Worm (Caenorhabditis elegans) whole organism, L3 larva: ENCODE results near the gene ver-4.

Source experiments
- R02D3.7 ChIP-seq: fragments of 150-350 bp; optimal IDR thresholded peaks from 2 replicates; lab custom pipeline; 2014; ENCODE audit warnings: missing biosample characterization, missing genetic modification characterization
- ZK546.5 ChIP-seq: sonication (generic microtip); optimal IDR thresholded peaks from 2 replicates; lab custom pipeline; 2017; ENCODE audit warnings: missing biosample characterization, missing genetic modification characterization
- aly-2 ChIP-seq: fragments of 150-350 bp; optimal IDR thresholded peaks from 2 replicates; lab custom pipeline; 2014; ENCODE audit warnings: missing biosample characterization, missing genetic modification characterization
- ama-1 ChIP-seq: fragments of 150-350 bp; optimal IDR thresholded peaks from 2 replicates; lab custom pipeline; 2018
- ceh-16 ChIP-seq: sonication (generic microtip); optimal IDR thresholded peaks from 2 replicates; lab custom pipeline; 2017; ENCODE audit warnings: missing biosample characterization, missing genetic modification characterization
- ceh-28 ChIP-seq: fragments of 150-350 bp; optimal IDR thresholded peaks from 2 replicates; lab custom pipeline; 2014; ENCODE audit warnings: missing biosample characterization, missing genetic modification reagents, missing genetic modification characterization
- ceh-82 ChIP-seq: fragments of 150-350 bp; optimal IDR thresholded peaks from 2 replicates; lab custom pipeline; 2014; ENCODE audit warnings: missing biosample characterization, missing genetic modification characterization
- ceh-9 ChIP-seq: sonication (generic microtip); optimal IDR thresholded peaks from 2 replicates; lab custom pipeline; 2018; ENCODE audit warnings: missing biosample characterization, missing genetic modification characterization
- daf-12 ChIP-seq: fragments of 150-350 bp; optimal IDR thresholded peaks from 2 replicates; lab custom pipeline; 2014; ENCODE audit warnings: missing biosample characterization, missing genetic modification reagents, missing genetic modification characterization
- egl-27 ChIP-seq: sonication (generic microtip); optimal IDR thresholded peaks from 4 replicates; lab custom pipeline; 2017; ENCODE audit warnings: missing biosample characterization, missing genetic modification reagents, missing genetic modification characterization
- egl-5 ChIP-seq: fragments of 150-350 bp; optimal IDR thresholded peaks from 2 replicates; lab custom pipeline; 2017; ENCODE audit warnings: missing biosample characterization, missing genetic modification reagents, missing genetic modification characterization, inconsistent platforms
- elt-1 ChIP-seq: fragments of 150-350 bp; optimal IDR thresholded peaks from 2 replicates; lab custom pipeline; 2014; ENCODE audit warnings: missing biosample characterization, missing genetic modification characterization
- elt-2 ChIP-seq: sonication (generic microtip); optimal IDR thresholded peaks from 2 replicates; lab custom pipeline; 2016; ENCODE audit warnings: missing genetic modification reagents, mild to moderate bottlenecking, missing genetic modification characterization, missing compliant biosample characterization
- elt-3 ChIP-seq, 3 experiments: fragments of 150-350 bp in 1 of 3; sonication (generic microtip) in 2 of 3; optimal IDR thresholded peaks; 2 replicates in 2 of 3; 4 replicates in 1 of 3; lab custom pipeline; 2014 to 2017; ENCODE audit warnings: missing biosample characterization in 3 of 3, missing genetic modification characterization in 3 of 3
- eor-1 ChIP-seq, 2 experiments: fragments of 150-350 bp; optimal IDR thresholded peaks; 2 replicates each; lab custom pipeline; 2014 to 2018; ENCODE audit warnings: missing biosample characterization in 2 of 2, missing genetic modification characterization in 2 of 2
- fkh-10 ChIP-seq: sonication (generic microtip); optimal IDR thresholded peaks from 2 replicates; lab custom pipeline; 2017; ENCODE audit warnings: missing biosample characterization, missing genetic modification reagents, missing genetic modification characterization
- fkh-2 ChIP-seq: fragments of 150-350 bp; optimal IDR thresholded peaks from 2 replicates; lab custom pipeline; 2014; ENCODE audit warnings: missing biosample characterization, missing genetic modification reagents, missing genetic modification characterization
- fos-1 ChIP-seq: fragments of 150-350 bp; optimal IDR thresholded peaks from 2 replicates; lab custom pipeline; 2014; ENCODE audit warnings: missing biosample characterization, missing genetic modification characterization
- hmg-11 ChIP-seq: sonication (generic microtip); optimal IDR thresholded peaks from 2 replicates; lab custom pipeline; 2016; ENCODE audit warnings: missing genetic modification characterization, missing compliant biosample characterization
- jun-1 ChIP-seq: fragments of 150-350 bp; optimal IDR thresholded peaks from 2 replicates; lab custom pipeline; 2014; ENCODE audit warnings: missing biosample characterization, missing genetic modification reagents, missing genetic modification characterization
- lin-15B ChIP-seq: fragments of 150-350 bp; optimal IDR thresholded peaks from 2 replicates; lab custom pipeline; 2014; ENCODE audit warnings: missing biosample characterization, missing genetic modification characterization
- lin-39 ChIP-seq: fragments of 150-350 bp; optimal IDR thresholded peaks from 2 replicates; lab custom pipeline; 2018; ENCODE audit warnings: missing biosample characterization, missing genetic modification reagents, missing genetic modification characterization
- lsy-12 ChIP-seq: sonication (generic microtip); optimal IDR thresholded peaks from 2 replicates; lab custom pipeline; 2016; ENCODE audit warnings: mild to moderate bottlenecking, missing genetic modification characterization, missing compliant biosample characterization
- mdl-1 ChIP-seq: fragments of 150-350 bp; optimal IDR thresholded peaks from 2 replicates; lab custom pipeline; 2014; ENCODE audit warnings: missing biosample characterization, missing genetic modification characterization
- mml-1 ChIP-seq: fragments of 150-350 bp; sonication (generic microtip); optimal IDR thresholded peaks from 3 replicates; lab custom pipeline; 2014; ENCODE audit warnings: missing biosample characterization, missing genetic modification characterization
- nfya-1 ChIP-seq: sonication (generic microtip); optimal IDR thresholded peaks from 2 replicates; lab custom pipeline; 2017; ENCODE audit warnings: missing genetic modification characterization, mild to moderate bottlenecking, missing compliant biosample characterization, antibody characterized with exemption, moderate library complexity; ENCODE audit not compliant: insufficient read depth
- nhr-11 ChIP-seq: fragments of 150-350 bp; optimal IDR thresholded peaks from 2 replicates; lab custom pipeline; 2014; ENCODE audit warnings: missing biosample characterization, missing genetic modification characterization
- nhr-12 ChIP-seq: fragments of 150-350 bp; optimal IDR thresholded peaks from 2 replicates; lab custom pipeline; 2014; ENCODE audit warnings: missing biosample characterization, missing genetic modification characterization
- nhr-23 ChIP-seq: fragments of 150-350 bp; optimal IDR thresholded peaks from 2 replicates; lab custom pipeline; 2014; ENCODE audit warnings: missing biosample characterization, missing genetic modification reagents, missing genetic modification characterization
- nhr-237 ChIP-seq: fragments of 150-350 bp; optimal IDR thresholded peaks from 2 replicates; lab custom pipeline; 2014; ENCODE audit warnings: missing biosample characterization, missing genetic modification characterization
- nhr-25 ChIP-seq: sonication (generic microtip); optimal IDR thresholded peaks from 2 replicates; lab custom pipeline; 2017; ENCODE audit warnings: missing biosample characterization, missing genetic modification characterization
- nhr-28 ChIP-seq: fragments of 150-350 bp; optimal IDR thresholded peaks from 2 replicates; lab custom pipeline; 2014; ENCODE audit warnings: missing biosample characterization, missing genetic modification characterization
- nhr-43 ChIP-seq: sonication (generic microtip); optimal IDR thresholded peaks from 2 replicates; lab custom pipeline; 2016; ENCODE audit warnings: mild to moderate bottlenecking, missing genetic modification characterization, missing compliant biosample characterization; ENCODE audit not compliant: poor library complexity, severe bottlenecking
- nhr-67 ChIP-seq: fragments of 150-350 bp; optimal IDR thresholded peaks from 2 replicates; lab custom pipeline; 2014; ENCODE audit warnings: missing biosample characterization, missing genetic modification characterization
- nhr-76 ChIP-seq: fragments of 150-350 bp; sonication (generic microtip); optimal IDR thresholded peaks from 5 replicates; lab custom pipeline; 2014; ENCODE audit warnings: missing biosample characterization, missing genetic modification characterization
- nhr-77 ChIP-seq: fragments of 150-350 bp; optimal IDR thresholded peaks from 2 replicates; lab custom pipeline; 2014; ENCODE audit warnings: missing biosample characterization, missing genetic modification characterization
- pha-4 ChIP-seq: fragments of 150-350 bp; optimal IDR thresholded peaks from 2 replicates; lab custom pipeline; 2014; ENCODE audit warnings: missing biosample characterization, missing genetic modification reagents, missing genetic modification characterization
- pqm-1 ChIP-seq: fragments of 150-350 bp; optimal IDR thresholded peaks from 2 replicates; lab custom pipeline; 2017; ENCODE audit warnings: missing biosample characterization, missing genetic modification characterization, inconsistent platforms
- sea-2 ChIP-seq: fragments of 150-350 bp; sonication (generic microtip); optimal IDR thresholded peaks from 4 replicates; lab custom pipeline; 2014; ENCODE audit warnings: missing biosample characterization, missing genetic modification reagents, missing genetic modification characterization
- skn-1 ChIP-seq: fragments of 150-350 bp; optimal IDR thresholded peaks from 2 replicates; lab custom pipeline; 2014; ENCODE audit warnings: missing biosample characterization, missing genetic modification characterization
- snpc-4 ChIP-seq: fragments of 150-350 bp; optimal IDR thresholded peaks from 2 replicates; lab custom pipeline; 2014; ENCODE audit warnings: missing biosample characterization, missing genetic modification characterization
- tbx-2 ChIP-seq: sonication (generic microtip); optimal IDR thresholded peaks from 2 replicates; lab custom pipeline; 2016; ENCODE audit warnings: mild to moderate bottlenecking, missing genetic modification characterization, missing compliant biosample characterization
- unc-39 ChIP-seq: sonication (generic microtip); optimal IDR thresholded peaks from 4 replicates; lab custom pipeline; 2017; ENCODE audit warnings: missing biosample characterization, missing genetic modification characterization
- unc-62 ChIP-seq: fragments of 150-350 bp; sonication (generic microtip); optimal IDR thresholded peaks from 4 replicates; lab custom pipeline; 2014; ENCODE audit warnings: missing biosample characterization, missing genetic modification reagents, missing genetic modification characterization
- zag-1 ChIP-seq: fragments of 150-350 bp; optimal IDR thresholded peaks from 2 replicates; lab custom pipeline; 2014; ENCODE audit warnings: missing biosample characterization, missing genetic modification characterization
- ztf-11 ChIP-seq: fragments of 150-350 bp; optimal IDR thresholded peaks from 2 replicates; lab custom pipeline; 2014; ENCODE audit warnings: missing biosample characterization, missing genetic modification characterization
- ztf-4 ChIP-seq: fragments of 150-350 bp; optimal IDR thresholded peaks from 2 replicates; lab custom pipeline; 2014; ENCODE audit warnings: missing biosample characterization, missing genetic modification characterization

The ver-4 gene

ce11 chrX:11031047-11031695 lies 49.0 kb downstream of the ver-4 start:
- TF ChIP-seq nfya-1 (peak; percentile 87), nhr-43 (peak; percentile 88), elt-3 (tag; optimal IDR thresholded peaks at IDR 0.05; lab: Kevin White, UChicago) (peak in 2 of 3 experiments; percentile 2 to 3), pha-4 (tag; lab: Kevin White, UChicago) (peak; percentile 77), ceh-82 (tag; lab: Kevin White, UChicago) (peak; percentile 51), daf-12 (tag; lab: Kevin White, UChicago) (no peak), lin-15B (tag; lab: Kevin White, UChicago) (peak; percentile 50), ztf-4 (tag; lab: Kevin White, UChicago) (peak; percentile 44), aly-2 (tag; lab: Kevin White, UChicago) (no peak), ama-1 (lab: Kevin White, UChicago) (peak; percentile 76), sea-2 (GFP tag; lab: Kevin White, UChicago) (no peak), eor-1 (tag; optimal IDR thresholded peaks at IDR 0.05; lab: Kevin White, UChicago) (no peak), egl-5 (tag; lab: Kevin White, UChicago) (peak; percentile 95), ztf-11 (tag; lab: Kevin White, UChicago) (no peak), R02D3.7 (tag; lab: Kevin White, UChicago) (peak; percentile 50), nhr-237 (peak; percentile 15), nhr-77 (tag; lab: Kevin White, UChicago) (no peak), elt-2 (tag; lab: Kevin White, UChicago) (peak; percentile 74), nhr-67 (tag; lab: Kevin White, UChicago) (peak; percentile 49), nhr-25 (tag; lab: Kevin White, UChicago) (peak; percentile 94), skn-1 (peak; percentile 51), nhr-12 (no peak), unc-39 (tag; lab: Kevin White, UChicago) (no peak), pqm-1 (no peak), lsy-12 (tag; lab: Kevin White, UChicago) (peak; percentile 79), unc-62 (GFP tag; lab: Kevin White, UChicago) (peak; percentile 73), fkh-10 (GFP tag; lab: Kevin White, UChicago) (peak; percentile 0), egl-27 (tag; lab: Kevin White, UChicago) (peak; percentile 76), nhr-76 (peak; percentile 19), mdl-1 (tag; lab: Kevin White, UChicago) (peak; percentile 56), hmg-11 (peak; percentile 99), fos-1 (tag; lab: Kevin White, UChicago) (no peak), snpc-4 (tag; lab: Kevin White, UChicago) (peak; percentile 5), elt-1 (tag; lab: Kevin White, UChicago) (peak; percentile 47), ceh-16 (no peak), tbx-2 (tag; lab: Kevin White, UChicago) (peak; percentile 90), nhr-28 (no peak), mml-1 (tag; lab: Kevin White, UChicago) (no peak), nhr-11 (peak; percentile 67), fkh-2 (no peak), ceh-28 (peak; percentile 82), ceh-9 (tag; lab: Kevin White, UChicago) (no peak), ZK546.5 (tag; lab: Kevin White, UChicago) (no peak), jun-1 (tag; lab: Kevin White, UChicago) (peak; percentile 89), nhr-23 (tag; lab: Kevin White, UChicago) (peak; percentile 85), lin-39 (peak; percentile 47), zag-1 (tag; lab: Kevin White, UChicago) (peak; percentile 73)
